Fruit fly (Drosophila melanogaster): ENCODE results near the gene Idgf2.

- TF ChIP-seq jumu (GFP tag; optimal IDR thresholded peaks at IDR 0.05), result no peak
- TF ChIP-seq Six4 (GFP tag; optimal IDR thresholded peaks at IDR 0.05), result no peak
- TF ChIP-seq mld (GFP tag; IDR thresholded peaks at IDR 0.05; ENCODE audit: partially characterized antibody), result no peak
- no peak for TF ChIP-seq CG4617 (GFP tag; optimal IDR thresholded peaks at IDR 0.05; ENCODE audit: borderline replicate concordance)
- no peak for TF ChIP-seq CG4820 (GFP tag; optimal IDR thresholded peaks at IDR 0.05)
- TF ChIP-seq otp (GFP tag; IDR thresholded peaks at IDR 0.05), result no peak
- no peak for TF ChIP-seq Taf1 (GFP tag; IDR thresholded peaks at IDR 0.05)
- TF ChIP-seq CG15479 (GFP tag; optimal IDR thresholded peaks at IDR 0.05), result no peak
- TF ChIP-seq ara (GFP tag; IDR thresholded peaks at IDR 0.05), result no peak
- TF ChIP-seq CG12769 (tag; optimal IDR thresholded peaks at IDR 0.05), result no peak
- no peak for TF ChIP-seq CG12744 (GFP tag; optimal IDR thresholded peaks at IDR 0.05)
- TF ChIP-seq tll (GFP tag; optimal IDR thresholded peaks at IDR 0.05), result no peak
Measured at dm6 chr2L:16437945-16438344, 9.2 kb upstream of the Idgf2 start.

Data from whole organism, embryonic.